Worm (Caenorhabditis elegans) whole organism, early embryonic: ENCODE data around the gene Y116F11B.9.
A peak's percentile ranks its signal among the peaks of the same experiment; 100 is the strongest.

Source experiments
- F13C5.2 ChIP-seq: sonication (generic microtip); optimal IDR thresholded peaks from 2 replicates; lab custom pipeline; 2017; ENCODE audit warnings: mild to moderate bottlenecking, missing genetic modification characterization, inconsistent platforms, missing compliant biosample characterization
- ama-1 ChIP-seq: fragments of 150-350 bp; optimal IDR thresholded peaks from 2 replicates; lab custom pipeline; 2014
- ceh-36 ChIP-seq: sonication (generic microtip); optimal IDR thresholded peaks from 2 replicates; lab custom pipeline; 2016; ENCODE audit warnings: missing genetic modification characterization, inconsistent platforms, missing compliant biosample characterization
- ets-7 ChIP-seq: sonication (generic microtip); optimal IDR thresholded peaks from 2 replicates; lab custom pipeline; 2016; ENCODE audit warnings: missing genotype, missing genetic modification characterization, missing compliant biosample characterization
- flt-1 ChIP-seq: fragments of 200-800 bp; sonication (Bioruptor generic); IDR thresholded peaks from 2 replicates; pipeline ENCODE4 v1.3.6; 2022; ENCODE audit warnings: missing genetic modification characterization, missing compliant biosample characterization
- hnd-1 ChIP-seq: sonication (generic microtip); optimal IDR thresholded peaks from 2 replicates; lab custom pipeline; 2016; ENCODE audit warnings: missing genetic modification characterization, missing compliant biosample characterization
- pes-1 ChIP-seq: fragments of 200-800 bp; sonication (Bioruptor generic); IDR thresholded peaks from 2 replicates; pipeline ENCODE4 v1.3.6; 2022; ENCODE audit warnings: missing genetic modification reagents, missing genetic modification characterization, missing compliant biosample characterization
- sea-1 ChIP-seq: fragments of 200-800 bp; sonication (Bioruptor generic); conservative IDR thresholded peaks from 2 replicates; pipeline ENCODE4 v1.3.6; 2022; ENCODE audit warnings: missing genetic modification characterization, missing compliant biosample characterization
- tbx-37 ChIP-seq: fragments of 200-800 bp; sonication (Bioruptor generic); conservative IDR thresholded peaks from 2 replicates; pipeline ENCODE4 v1.3.6; 2022; ENCODE audit warnings: missing genetic modification reagents, missing genetic modification characterization, missing compliant biosample characterization

ce11 chrV:19897557-19897956 is 29.8 kb upstream of the Y116F11B.9 start:
- no peak for TF ChIP-seq ama-1
- TF ChIP-seq ceh-36, result no peak
- peak; percentile 4 for TF ChIP-seq F13C5.2 (tag; lab: Kevin White, UChicago)
- TF ChIP-seq flt-1 (GFP tag; lab: Robert Waterston, UW), result no peak
- no peak for TF ChIP-seq tbx-37 (GFP tag; lab: Robert Waterston, UW)
- no peak for TF ChIP-seq ets-7 (tag; lab: Kevin White, UChicago)
- TF ChIP-seq pes-1, result no peak
- no peak for TF ChIP-seq hnd-1 (tag; lab: Kevin White, UChicago)
- no peak for TF ChIP-seq sea-1 (GFP tag; lab: Robert Waterston, UW)
